Worm (Caenorhabditis elegans) whole organism, early embryonic: ENCODE data around the gene actl-1.

Source experiments
- B0310.2 ChIP-seq: sonication (generic microtip); optimal IDR thresholded peaks from 2 replicates; lab custom pipeline; 2016; ENCODE audit warnings: mild to moderate bottlenecking, missing genetic modification characterization, missing compliant biosample characterization
- F13C5.2 ChIP-seq: sonication (generic microtip); optimal IDR thresholded peaks from 2 replicates; lab custom pipeline; 2017; ENCODE audit warnings: mild to moderate bottlenecking, missing genetic modification characterization, inconsistent platforms, missing compliant biosample characterization
- aly-1 ChIP-seq: sonication (generic microtip); optimal IDR thresholded peaks from 2 replicates; lab custom pipeline; 2016; ENCODE audit warnings: missing genetic modification characterization, missing compliant biosample characterization
- ama-1 ChIP-seq: fragments of 150-350 bp; optimal IDR thresholded peaks from 2 replicates; lab custom pipeline; 2014
- ceh-13 ChIP-seq: fragments of 200-800 bp; sonication (Bioruptor generic); optimal IDR thresholded peaks from 2 replicates; lab custom pipeline; 2018; ENCODE audit warnings: mild to moderate bottlenecking, missing genetic modification characterization, missing compliant biosample characterization
- ceh-36 ChIP-seq: sonication (generic microtip); optimal IDR thresholded peaks from 2 replicates; lab custom pipeline; 2016; ENCODE audit warnings: missing genetic modification characterization, inconsistent platforms, missing compliant biosample characterization
- ets-7 ChIP-seq: sonication (generic microtip); optimal IDR thresholded peaks from 2 replicates; lab custom pipeline; 2016; ENCODE audit warnings: missing genotype, missing genetic modification characterization, missing compliant biosample characterization
- flt-1 ChIP-seq: fragments of 200-800 bp; sonication (Bioruptor generic); IDR thresholded peaks from 2 replicates; pipeline ENCODE4 v1.3.6; 2022; ENCODE audit warnings: missing genetic modification characterization, missing compliant biosample characterization
- hmbx-1 ChIP-seq: sonication (generic microtip); optimal IDR thresholded peaks from 2 replicates; lab custom pipeline; 2016; ENCODE audit warnings: mild to moderate bottlenecking, missing genetic modification characterization, missing compliant biosample characterization
- hmg-4 ChIP-seq: fragments of 200-800 bp; sonication (Bioruptor generic); optimal IDR thresholded peaks from 2 replicates; lab custom pipeline; 2018; ENCODE audit warnings: mild to moderate bottlenecking, missing genetic modification characterization, missing compliant biosample characterization
- hnd-1 ChIP-seq: sonication (generic microtip); optimal IDR thresholded peaks from 2 replicates; lab custom pipeline; 2016; ENCODE audit warnings: missing genetic modification characterization, missing compliant biosample characterization
- pes-1 ChIP-seq: fragments of 200-800 bp; sonication (Bioruptor generic); IDR thresholded peaks from 2 replicates; pipeline ENCODE4 v1.3.6; 2022; ENCODE audit warnings: missing genetic modification reagents, missing genetic modification characterization, missing compliant biosample characterization
- scrt-1 ChIP-seq: fragments of 200-800 bp; sonication (Bioruptor generic); IDR thresholded peaks from 2 replicates; pipeline ENCODE4 v1.3.6; 2022; ENCODE audit warnings: missing genetic modification characterization, missing compliant biosample characterization
- sea-1 ChIP-seq: fragments of 200-800 bp; sonication (Bioruptor generic); conservative IDR thresholded peaks from 2 replicates; pipeline ENCODE4 v1.3.6; 2022; ENCODE audit warnings: missing genetic modification characterization, missing compliant biosample characterization
- tbx-11 ChIP-seq: fragments of 200-800 bp; sonication (Bioruptor generic); IDR thresholded peaks from 2 replicates; pipeline ENCODE4 v1.3.6; 2022; ENCODE audit warnings: missing genetic modification characterization, missing compliant biosample characterization
- tbx-37 ChIP-seq: fragments of 200-800 bp; sonication (Bioruptor generic); conservative IDR thresholded peaks from 2 replicates; pipeline ENCODE4 v1.3.6; 2022; ENCODE audit warnings: missing genetic modification reagents, missing genetic modification characterization, missing compliant biosample characterization
- tra-4 ChIP-seq: sonication (generic microtip); optimal IDR thresholded peaks from 2 replicates; lab custom pipeline; 2017; ENCODE audit warnings: missing genetic modification characterization, missing compliant biosample characterization

actl-1 gene

ce11 chrX:6503148-6503547 lies 3.5 kb upstream of the actl-1 start:
- TF ChIP-seq ceh-36 (tag; lab: Kevin White, UChicago) (no peak), tbx-37 (no peak), aly-1 (tag; lab: Kevin White, UChicago) (no peak), ceh-13 (GFP tag; lab: Kevin White, UChicago) (no peak), scrt-1 (GFP tag; lab: Robert Waterston, UW) (no peak), tbx-11 (GFP tag; lab: Robert Waterston, UW) (no peak), F13C5.2 (no peak), hnd-1 (tag; lab: Kevin White, UChicago) (no peak), ama-1 (lab: Kevin White, UChicago) (no peak), sea-1 (GFP tag; lab: Robert Waterston, UW) (no peak), flt-1 (GFP tag; lab: Robert Waterston, UW) (no peak), tra-4 (tag; lab: Kevin White, UChicago) (no peak), ets-7 (tag; lab: Kevin White, UChicago) (no peak), B0310.2 (tag; lab: Kevin White, UChicago) (no peak)

- TF ChIP-seq ama-1 (lab: Kevin White, UChicago) (no peak), hmbx-1 (no peak), ceh-36 (tag; lab: Kevin White, UChicago) (no peak)
These were observed 14.9 kb downstream of the actl-1 start, which contains the start of gene gar-1 for ce11 chrX:6484780-6485179. gar-1 (minus strand) TSS chrX:6484880.

ce11 chrX:6476540-6476939 lies 23.1 kb downstream of the actl-1 start, which contains the start of gene C15B12.1:
C15B12.1 (plus strand) TSS chrX:6476810.
- TF ChIP-seq ceh-36 (tag; lab: Kevin White, UChicago) (no peak), hmg-4 (GFP tag; lab: Kevin White, UChicago) (no peak), pes-1 (no peak), ceh-13 (GFP tag; lab: Kevin White, UChicago) (no peak), flt-1 (GFP tag; lab: Robert Waterston, UW) (no peak), ama-1 (lab: Kevin White, UChicago) (no peak), B0310.2 (tag; lab: Kevin White, UChicago) (no peak)

ce11 chrX:6473698-6474314 lies 25.8 kb downstream of the actl-1 start, which contains the start of the genes C15B12.4 and C15B12.8:
C15B12.4 (minus strand) TSS chrX:6473748.
C15B12.8 (plus strand) TSS chrX:6474264.
- TF ChIP-seq tra-4 (tag; lab: Kevin White, UChicago) = no peak

- no peak for TF ChIP-seq aly-1 (tag; lab: Kevin White, UChicago)
- no peak for TF ChIP-seq ceh-13 (GFP tag; lab: Kevin White, UChicago)
- TF ChIP-seq ceh-36 (tag; lab: Kevin White, UChicago) = no peak
- no peak for TF ChIP-seq B0310.2 (tag; lab: Kevin White, UChicago)
- TF ChIP-seq scrt-1 (GFP tag; lab: Robert Waterston, UW) = no peak
- no peak for TF ChIP-seq hmbx-1
- no peak for TF ChIP-seq pes-1
- TF ChIP-seq tra-4 (tag; lab: Kevin White, UChicago) = no peak
- TF ChIP-seq flt-1 (GFP tag; lab: Robert Waterston, UW) = no peak
- no peak for TF ChIP-seq ama-1 (lab: Kevin White, UChicago)
- no peak for TF ChIP-seq ets-7 (tag; lab: Kevin White, UChicago)
- TF ChIP-seq tbx-11 (GFP tag; lab: Robert Waterston, UW) = no peak
- TF ChIP-seq hmg-4 (GFP tag; lab: Kevin White, UChicago) = no peak
- TF ChIP-seq sea-1 (GFP tag; lab: Robert Waterston, UW) = no peak
- no peak for TF ChIP-seq tbx-37
- TF ChIP-seq F13C5.2 = no peak
- TF ChIP-seq hnd-1 (tag; lab: Kevin White, UChicago) = no peak
These were observed 31.1 kb downstream of the actl-1 start, which contains the start of gene C15B12.9 for ce11 chrX:6468499-6468898. C15B12.9 (plus strand) TSS chrX:6468799.

ce11 chrX:6467462-6467861 lies 32.2 kb downstream of the actl-1 start, which contains the start of gene C15B12.3:
C15B12.3 (minus strand) TSS chrX:6467562.
- no peak for TF ChIP-seq tbx-37
- no peak for TF ChIP-seq flt-1 (GFP tag; lab: Robert Waterston, UW)
- no peak for TF ChIP-seq sea-1 (GFP tag; lab: Robert Waterston, UW)
- no peak for TF ChIP-seq ceh-13 (GFP tag; lab: Kevin White, UChicago)
- TF ChIP-seq B0310.2 (tag; lab: Kevin White, UChicago) = no peak
- TF ChIP-seq ama-1 (lab: Kevin White, UChicago) = no peak
- TF ChIP-seq hmbx-1 = no peak
- no peak for TF ChIP-seq scrt-1 (GFP tag; lab: Robert Waterston, UW)
- no peak for TF ChIP-seq aly-1 (tag; lab: Kevin White, UChicago)
- TF ChIP-seq F13C5.2 = no peak
- no peak for TF ChIP-seq tra-4 (tag; lab: Kevin White, UChicago)
- no peak for TF ChIP-seq pes-1

- TF ChIP-seq ets-7 (tag; lab: Kevin White, UChicago) (no peak), hmg-4 (GFP tag; lab: Kevin White, UChicago) (no peak), scrt-1 (GFP tag; lab: Robert Waterston, UW) (no peak), F13C5.2 (no peak), ceh-13 (GFP tag; lab: Kevin White, UChicago) (no peak), aly-1 (tag; lab: Kevin White, UChicago) (no peak), tbx-37 (no peak), flt-1 (GFP tag; lab: Robert Waterston, UW) (no peak), tra-4 (tag; lab: Kevin White, UChicago) (no peak), ama-1 (lab: Kevin White, UChicago) (no peak), sea-1 (GFP tag; lab: Robert Waterston, UW) (no peak), pes-1 (no peak), hnd-1 (tag; lab: Kevin White, UChicago) (no peak), tbx-11 (GFP tag; lab: Robert Waterston, UW) (no peak), hmbx-1 (no peak)
These were observed 36.6 kb downstream of the actl-1 start, which contains the start of gene C15B12.2 for ce11 chrX:6462995-6463462. C15B12.2 (plus strand) TSS chrX:6463412.
